Fruit fly (Drosophila melanogaster) whole organism, embryonic: ENCODE measurements around the gene Pisd.

Experiments used
- CG1529 ChIP-seq: fragments of 200-800 bp; sonication (Bioruptor generic); optimal IDR thresholded peaks from 3 replicates; lab custom pipeline; 2018; ENCODE audit warnings: missing biosample characterization, missing genetic modification characterization
- CG7786 ChIP-seq: fragments of 200-800 bp; sonication (Bioruptor generic); optimal IDR thresholded peaks from 2 replicates; lab custom pipeline; 2016; ENCODE audit warnings: missing biosample characterization, missing genetic modification characterization
- CG8478 ChIP-seq: fragments of >200 bp; optimal IDR thresholded peaks from 2 replicates; lab custom pipeline; 2018
- Meics ChIP-seq: fragments of 200-800 bp; sonication (Bioruptor generic); optimal IDR thresholded peaks from 2 replicates; lab custom pipeline; 2017; ENCODE audit warnings: missing biosample characterization, mild to moderate bottlenecking, missing genetic modification characterization
- sisA ChIP-seq: fragments of 200-800 bp; sonication (Bioruptor generic); IDR thresholded peaks from 2 replicates; pipeline ENCODE4 v1.3.6; 2022; ENCODE audit warnings: missing biosample characterization, missing genetic modification characterization
- tll ChIP-seq, 2 experiments: fragments of 200-800 bp in 1 of 2; fragments of >200 bp in 1 of 2; sonication (Bioruptor generic) in 1 of 2; optimal IDR thresholded peaks; 2 replicates each; lab custom pipeline; 2017 to 2019; ENCODE audit warnings: missing biosample characterization in 2 of 2, missing genetic modification characterization in 2 of 2, mild to moderate bottlenecking in 1 of 2, moderate library complexity in 1 of 2

DNA sequence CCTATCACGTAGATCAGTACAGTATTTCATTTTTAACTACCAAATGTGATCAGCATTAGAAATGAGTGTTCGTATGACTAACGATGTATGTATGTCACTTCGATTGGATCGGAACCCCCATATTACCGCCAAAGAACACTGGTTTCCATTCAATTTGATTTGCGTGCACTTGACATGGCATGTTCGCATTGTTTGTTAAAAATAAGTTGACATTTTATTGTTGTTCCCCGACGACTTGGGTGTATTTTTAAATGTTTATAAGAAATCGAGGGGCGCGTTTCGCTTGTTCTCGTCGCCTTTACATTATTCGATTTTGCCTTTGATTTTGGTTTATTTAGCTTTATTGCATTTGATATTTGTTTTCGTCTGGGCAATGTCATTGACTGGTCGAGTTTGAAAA lies 35.1 kb upstream of the Pisd start:
- TF ChIP-seq sisA (GFP tag; lab: Robert Waterston, UW) (no peak), CG1529 (GFP tag; lab: Kevin White, UChicago) (no peak), CG8478 (no peak), CG7786 (no peak), tll (GFP tag; optimal IDR thresholded peaks at IDR 0.05; lab: Kevin White, UChicago) (no peak), Meics (GFP tag; lab: Kevin White, UChicago) (no peak)
